Worm (Caenorhabditis elegans) whole organism, L3 larva: ENCODE data around the gene Y75B8A.10.

ENCODE experiments used
- R02D3.7 ChIP-seq: fragments of 150-350 bp; optimal IDR thresholded peaks from 2 replicates; lab custom pipeline; 2014; ENCODE audit warnings: missing biosample characterization, missing genetic modification characterization
- aly-2 ChIP-seq: fragments of 150-350 bp; optimal IDR thresholded peaks from 2 replicates; lab custom pipeline; 2014; ENCODE audit warnings: missing biosample characterization, missing genetic modification characterization
- ceh-28 ChIP-seq: fragments of 150-350 bp; optimal IDR thresholded peaks from 2 replicates; lab custom pipeline; 2014; ENCODE audit warnings: missing biosample characterization, missing genetic modification reagents, missing genetic modification characterization
- ceh-82 ChIP-seq: fragments of 150-350 bp; optimal IDR thresholded peaks from 2 replicates; lab custom pipeline; 2014; ENCODE audit warnings: missing biosample characterization, missing genetic modification characterization
- ceh-9 ChIP-seq: sonication (generic microtip); optimal IDR thresholded peaks from 2 replicates; lab custom pipeline; 2018; ENCODE audit warnings: missing biosample characterization, missing genetic modification characterization
- daf-12 ChIP-seq: fragments of 150-350 bp; optimal IDR thresholded peaks from 2 replicates; lab custom pipeline; 2014; ENCODE audit warnings: missing biosample characterization, missing genetic modification reagents, missing genetic modification characterization
- elt-3 ChIP-seq, 3 experiments: fragments of 150-350 bp in 1 of 3; sonication (generic microtip) in 2 of 3; optimal IDR thresholded peaks; 2 replicates in 2 of 3; 4 replicates in 1 of 3; lab custom pipeline; 2014 to 2017; ENCODE audit warnings: missing biosample characterization in 3 of 3, missing genetic modification characterization in 3 of 3
- fkh-10 ChIP-seq: sonication (generic microtip); optimal IDR thresholded peaks from 2 replicates; lab custom pipeline; 2017; ENCODE audit warnings: missing biosample characterization, missing genetic modification reagents, missing genetic modification characterization
- fos-1 ChIP-seq: fragments of 150-350 bp; optimal IDR thresholded peaks from 2 replicates; lab custom pipeline; 2014; ENCODE audit warnings: missing biosample characterization, missing genetic modification characterization
- hmg-11 ChIP-seq: sonication (generic microtip); optimal IDR thresholded peaks from 2 replicates; lab custom pipeline; 2016; ENCODE audit warnings: missing genetic modification characterization, missing compliant biosample characterization
- jun-1 ChIP-seq: fragments of 150-350 bp; optimal IDR thresholded peaks from 2 replicates; lab custom pipeline; 2014; ENCODE audit warnings: missing biosample characterization, missing genetic modification reagents, missing genetic modification characterization
- lin-15B ChIP-seq: fragments of 150-350 bp; optimal IDR thresholded peaks from 2 replicates; lab custom pipeline; 2014; ENCODE audit warnings: missing biosample characterization, missing genetic modification characterization
- lsy-12 ChIP-seq: sonication (generic microtip); optimal IDR thresholded peaks from 2 replicates; lab custom pipeline; 2016; ENCODE audit warnings: mild to moderate bottlenecking, missing genetic modification characterization, missing compliant biosample characterization
- mdl-1 ChIP-seq: fragments of 150-350 bp; optimal IDR thresholded peaks from 2 replicates; lab custom pipeline; 2014; ENCODE audit warnings: missing biosample characterization, missing genetic modification characterization
- mml-1 ChIP-seq: fragments of 150-350 bp; sonication (generic microtip); optimal IDR thresholded peaks from 3 replicates; lab custom pipeline; 2014; ENCODE audit warnings: missing biosample characterization, missing genetic modification characterization
- nfya-1 ChIP-seq: sonication (generic microtip); optimal IDR thresholded peaks from 2 replicates; lab custom pipeline; 2017; ENCODE audit warnings: missing genetic modification characterization, mild to moderate bottlenecking, missing compliant biosample characterization, antibody characterized with exemption, moderate library complexity; ENCODE audit not compliant: insufficient read depth
- nhr-12 ChIP-seq: fragments of 150-350 bp; optimal IDR thresholded peaks from 2 replicates; lab custom pipeline; 2014; ENCODE audit warnings: missing biosample characterization, missing genetic modification characterization
- nhr-23 ChIP-seq: fragments of 150-350 bp; optimal IDR thresholded peaks from 2 replicates; lab custom pipeline; 2014; ENCODE audit warnings: missing biosample characterization, missing genetic modification reagents, missing genetic modification characterization
- nhr-25 ChIP-seq: sonication (generic microtip); optimal IDR thresholded peaks from 2 replicates; lab custom pipeline; 2017; ENCODE audit warnings: missing biosample characterization, missing genetic modification characterization
- nhr-43 ChIP-seq: sonication (generic microtip); optimal IDR thresholded peaks from 2 replicates; lab custom pipeline; 2016; ENCODE audit warnings: mild to moderate bottlenecking, missing genetic modification characterization, missing compliant biosample characterization; ENCODE audit not compliant: poor library complexity, severe bottlenecking
- nhr-67 ChIP-seq: fragments of 150-350 bp; optimal IDR thresholded peaks from 2 replicates; lab custom pipeline; 2014; ENCODE audit warnings: missing biosample characterization, missing genetic modification characterization
- nhr-76 ChIP-seq: fragments of 150-350 bp; sonication (generic microtip); optimal IDR thresholded peaks from 5 replicates; lab custom pipeline; 2014; ENCODE audit warnings: missing biosample characterization, missing genetic modification characterization
- nhr-77 ChIP-seq: fragments of 150-350 bp; optimal IDR thresholded peaks from 2 replicates; lab custom pipeline; 2014; ENCODE audit warnings: missing biosample characterization, missing genetic modification characterization
- pha-4 ChIP-seq: fragments of 150-350 bp; optimal IDR thresholded peaks from 2 replicates; lab custom pipeline; 2014; ENCODE audit warnings: missing biosample characterization, missing genetic modification reagents, missing genetic modification characterization
- skn-1 ChIP-seq: fragments of 150-350 bp; optimal IDR thresholded peaks from 2 replicates; lab custom pipeline; 2014; ENCODE audit warnings: missing biosample characterization, missing genetic modification characterization
- snpc-4 ChIP-seq: fragments of 150-350 bp; optimal IDR thresholded peaks from 2 replicates; lab custom pipeline; 2014; ENCODE audit warnings: missing biosample characterization, missing genetic modification characterization
- tbx-2 ChIP-seq: sonication (generic microtip); optimal IDR thresholded peaks from 2 replicates; lab custom pipeline; 2016; ENCODE audit warnings: mild to moderate bottlenecking, missing genetic modification characterization, missing compliant biosample characterization
- unc-39 ChIP-seq: sonication (generic microtip); optimal IDR thresholded peaks from 4 replicates; lab custom pipeline; 2017; ENCODE audit warnings: missing biosample characterization, missing genetic modification characterization
- zag-1 ChIP-seq: fragments of 150-350 bp; optimal IDR thresholded peaks from 2 replicates; lab custom pipeline; 2014; ENCODE audit warnings: missing biosample characterization, missing genetic modification characterization
- ztf-11 ChIP-seq: fragments of 150-350 bp; optimal IDR thresholded peaks from 2 replicates; lab custom pipeline; 2014; ENCODE audit warnings: missing biosample characterization, missing genetic modification characterization

Gene Y75B8A.10

ce11 chrIII:12152157-12152556, 30.7 kb downstream of the Y75B8A.10 start:
- TF ChIP-seq elt-3 (tag; optimal IDR thresholded peaks at IDR 0.05; lab: Kevin White, UChicago) (no peak), snpc-4 (tag; lab: Kevin White, UChicago) (peak; percentile 27), lin-15B (peak; percentile 78), pha-4 (tag; lab: Kevin White, UChicago) (peak; percentile 68), nfya-1 (tag; lab: Kevin White, UChicago) (peak; percentile 72), hmg-11 (tag; lab: Kevin White, UChicago) (no peak), fkh-10 (GFP tag; lab: Kevin White, UChicago) (no peak), skn-1 (tag; lab: Kevin White, UChicago) (peak; percentile 34), nhr-23 (peak; percentile 47)
- TF ChIP-seq, all 47 proteins: peak for 6

- TF ChIP-seq pha-4 (tag; lab: Kevin White, UChicago) = peak; percentile 62
- TF ChIP-seq tbx-2 (tag; lab: Kevin White, UChicago) = no peak
Observed at ce11 chrIII:12151100-12151499, 31.7 kb downstream of the Y75B8A.10 start.

ce11 chrIII:12149958-12150357, 32.9 kb downstream of the Y75B8A.10 start:
- no peak for TF ChIP-seq nhr-76 (tag; lab: Kevin White, UChicago)
- TF ChIP-seq pha-4 (tag; lab: Kevin White, UChicago) = no peak
- no peak for TF ChIP-seq nhr-23
- TF ChIP-seq nhr-12 (tag; lab: Kevin White, UChicago) = no peak
- no peak for TF ChIP-seq ceh-82 (tag; lab: Kevin White, UChicago)
- no peak for TF ChIP-seq unc-39 (tag; lab: Kevin White, UChicago)
- TF ChIP-seq mdl-1 (tag; lab: Kevin White, UChicago) = no peak
- TF ChIP-seq skn-1 (tag; lab: Kevin White, UChicago) = no peak
- no peak for TF ChIP-seq aly-2 (tag; lab: Kevin White, UChicago)
- no peak for TF ChIP-seq ceh-28 (tag; lab: Kevin White, UChicago)
- no peak for TF ChIP-seq fos-1
- no peak for TF ChIP-seq nfya-1 (tag; lab: Kevin White, UChicago)
- TF ChIP-seq daf-12 (tag; lab: Kevin White, UChicago) = no peak
- no peak for TF ChIP-seq nhr-67
- TF ChIP-seq ceh-9 (tag; lab: Kevin White, UChicago) = no peak
- no peak for TF ChIP-seq nhr-25 (tag; lab: Kevin White, UChicago)
- no peak for TF ChIP-seq elt-3 (tag; optimal IDR thresholded peaks at IDR 0.05; lab: Kevin White, UChicago)
- TF ChIP-seq zag-1 (tag; lab: Kevin White, UChicago) = no peak
- no peak for TF ChIP-seq R02D3.7 (tag; lab: Kevin White, UChicago)

ce11 chrIII:12143792-12144191, 39.0 kb downstream of the Y75B8A.10 start:
- TF ChIP-seq aly-2 (tag; lab: Kevin White, UChicago) (no peak), ztf-11 (tag; lab: Kevin White, UChicago) (no peak), unc-39 (tag; lab: Kevin White, UChicago) (no peak), jun-1 (tag; lab: Kevin White, UChicago) (no peak), nhr-43 (tag; lab: Kevin White, UChicago) (no peak), fos-1 (no peak), nhr-77 (tag; lab: Kevin White, UChicago) (no peak), mml-1 (tag; lab: Kevin White, UChicago) (no peak), pha-4 (tag; lab: Kevin White, UChicago) (no peak), ceh-28 (tag; lab: Kevin White, UChicago) (no peak), elt-3 (tag; optimal IDR thresholded peaks at IDR 0.05; lab: Kevin White, UChicago) (no peak), fkh-10 (GFP tag; lab: Kevin White, UChicago) (no peak), ceh-82 (tag; lab: Kevin White, UChicago) (no peak), nhr-67 (no peak), nhr-25 (tag; lab: Kevin White, UChicago) (no peak), ceh-9 (tag; lab: Kevin White, UChicago) (no peak), lsy-12 (no peak)

ce11 chrIII:12142419-12143107, 40.3 kb downstream of the Y75B8A.10 start:
- peak; percentile 83 for TF ChIP-seq nhr-23
- TF ChIP-seq aly-2 (tag; lab: Kevin White, UChicago) = no peak
- peak; percentile 89 for TF ChIP-seq nfya-1 (tag; lab: Kevin White, UChicago)
